Worm (Caenorhabditis elegans): ENCODE results near the gene C16D2.3.

DNA sequence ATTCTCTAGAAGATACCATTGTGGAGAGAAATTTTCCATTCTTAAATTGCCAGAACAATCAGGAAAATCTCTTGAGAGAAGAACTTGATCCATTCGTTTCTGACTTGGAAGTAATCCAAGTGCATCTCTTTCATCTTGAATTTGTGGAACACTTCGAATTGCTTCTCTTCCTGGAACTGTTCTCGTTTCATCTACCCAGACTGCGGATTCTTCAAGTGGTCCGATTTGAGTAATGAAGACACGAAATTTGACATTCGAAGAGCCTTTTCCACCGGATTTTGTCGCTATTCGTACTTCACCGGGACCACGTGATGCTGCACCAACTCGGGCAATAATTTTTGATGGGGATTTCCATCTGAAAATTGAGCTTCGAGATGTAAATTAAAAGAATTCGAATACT lies 38.6 kb downstream of the C16D2.3 start:
- TF ChIP-seq sea-2 (GFP tag; IDR thresholded peaks at IDR 0.05) (no peak), unc-62 (GFP tag; optimal IDR thresholded peaks at IDR 0.05) (no peak), lin-40 (tag; optimal IDR thresholded peaks at IDR 0.05) (no peak), hmg-1.2 (GFP tag; IDR thresholded peaks at IDR 0.05) (no peak)

Data from whole organism, young adult.